Worm (Caenorhabditis elegans) whole organism, L2 larva: Measurements from ENCODE around the gene ifa-1.

Experiments
- R02D3.7 ChIP-seq: fragments of 150-350 bp; optimal IDR thresholded peaks from 2 replicates; lab custom pipeline; 2014; ENCODE audit warnings: missing biosample characterization, missing genetic modification characterization
- ama-1 ChIP-seq: fragments of 150-350 bp; optimal IDR thresholded peaks from 2 replicates; lab custom pipeline; 2018; ENCODE audit warnings: inconsistent platforms
- ceh-82 ChIP-seq: fragments of 150-350 bp; optimal IDR thresholded peaks from 2 replicates; lab custom pipeline; 2014; ENCODE audit warnings: missing biosample characterization, missing genetic modification characterization
- egl-27 ChIP-seq: sonication (generic microtip); optimal IDR thresholded peaks from 3 replicates; lab custom pipeline; 2017; ENCODE audit warnings: missing biosample characterization, missing genetic modification reagents, missing genetic modification characterization
- elt-3 ChIP-seq: sonication (generic microtip); optimal IDR thresholded peaks from 2 replicates; lab custom pipeline; 2017; ENCODE audit warnings: missing biosample characterization, missing genetic modification characterization
- lin-39 ChIP-seq: fragments of 150-350 bp; optimal IDR thresholded peaks from 2 replicates; lab custom pipeline; 2014; ENCODE audit warnings: missing biosample characterization, missing genetic modification reagents, missing genetic modification characterization
- lsy-2 ChIP-seq, 2 experiments: fragments of 150-350 bp in 1 of 2; sonication (generic microtip) in 1 of 2; optimal IDR thresholded peaks; 2 replicates each; lab custom pipeline; 2014 to 2017; ENCODE audit warnings: missing biosample characterization in 2 of 2, missing genetic modification characterization in 2 of 2
- mdl-1 ChIP-seq, 2 experiments: fragments of 150-350 bp in 1 of 2; sonication (generic microtip) in 1 of 2; optimal IDR thresholded peaks; 2 replicates each; lab custom pipeline; 2017; ENCODE audit warnings: missing biosample characterization in 2 of 2, missing genetic modification characterization in 2 of 2
- nhr-11 ChIP-seq: fragments of 150-350 bp; optimal IDR thresholded peaks from 2 replicates; lab custom pipeline; 2014; ENCODE audit warnings: missing biosample characterization, missing genetic modification characterization
- nhr-12 ChIP-seq: fragments of 150-350 bp; optimal IDR thresholded peaks from 2 replicates; lab custom pipeline; 2014; ENCODE audit warnings: missing biosample characterization, missing genetic modification characterization
- peb-1 ChIP-seq: fragments of 150-350 bp; optimal IDR thresholded peaks from 2 replicates; lab custom pipeline; 2014; ENCODE audit warnings: missing biosample characterization, missing genetic modification characterization
- skn-1 ChIP-seq: sonication (generic microtip); optimal IDR thresholded peaks from 2 replicates; lab custom pipeline; 2017; ENCODE audit warnings: missing biosample characterization, missing genetic modification characterization
- sma-3 ChIP-seq: sonication (generic microtip); optimal IDR thresholded peaks from 2 replicates; lab custom pipeline; 2016; ENCODE audit warnings: missing genetic modification reagents, missing genetic modification characterization, missing compliant biosample characterization
- snpc-4 ChIP-seq: fragments of 150-350 bp; optimal IDR thresholded peaks from 2 replicates; lab custom pipeline; 2014; ENCODE audit warnings: missing biosample characterization, missing genetic modification characterization

DNA sequence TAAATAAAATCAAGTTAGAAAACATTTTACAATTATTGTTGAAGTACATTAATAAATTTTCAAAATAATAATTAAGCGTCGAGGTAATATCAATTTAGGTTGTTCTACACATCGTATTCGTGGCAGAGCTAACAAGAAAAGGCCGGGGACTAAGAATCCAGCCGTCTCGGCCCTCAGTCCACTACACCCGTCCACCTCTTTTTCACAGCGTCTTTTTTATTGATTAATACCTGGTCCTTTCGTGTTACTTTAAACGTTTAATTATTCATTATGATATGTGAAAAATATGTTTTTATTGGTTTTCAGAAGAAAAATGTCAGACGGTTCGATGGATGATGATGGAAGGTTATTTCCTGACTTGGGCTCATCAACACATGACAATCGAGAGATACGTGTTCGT is 36.1 kb downstream of the ifa-1 start, which contains the start of gene vhl-1:
- TF ChIP-seq peb-1 (tag; lab: Kevin White, UChicago) (no peak), skn-1 (tag; lab: Kevin White, UChicago) (no peak), mdl-1 (tag; optimal IDR thresholded peaks at IDR 0.05; lab: Kevin White, UChicago) (no peak), egl-27 (tag; lab: Kevin White, UChicago) (no peak), elt-3 (no peak), lsy-2 (tag; optimal IDR thresholded peaks at IDR 0.05; lab: Kevin White, UChicago) (no peak), snpc-4 (tag; lab: Kevin White, UChicago) (no peak), nhr-12 (tag; lab: Kevin White, UChicago) (no peak), lin-39 (no peak), ama-1 (no peak), nhr-11 (no peak), sma-3 (GFP tag; lab: Kevin White, UChicago) (no peak), ceh-82 (no peak), R02D3.7 (tag; lab: Kevin White, UChicago) (no peak)
